Worm (Caenorhabditis elegans) whole organism, L4 larva: Measurements from ENCODE around the gene Y54G11A.4.

Experiments used
- F26F4.8 ChIP-seq: fragments of 200-800 bp; sonication (Bioruptor generic); conservative IDR thresholded peaks from 2 replicates; pipeline ENCODE4 v1.3.6; 2022; ENCODE audit warnings: missing genetic modification characterization, missing compliant biosample characterization
- F37D6.2 ChIP-seq: sonication (generic microtip); optimal IDR thresholded peaks from 2 replicates; lab custom pipeline; 2016; ENCODE audit warnings: mild to moderate bottlenecking, missing genetic modification characterization, missing compliant biosample characterization
- F49E8.2 ChIP-seq: sonication (generic microtip); optimal IDR thresholded peaks from 2 replicates; lab custom pipeline; 2016; ENCODE audit warnings: missing compliant biosample characterization, mild to moderate bottlenecking, missing genetic modification characterization, borderline replicate concordance
- R02D3.7 ChIP-seq: fragments of 150-350 bp; sonication (generic microtip); optimal IDR thresholded peaks from 3 replicates; lab custom pipeline; 2014; ENCODE audit warnings: missing biosample characterization, missing genetic modification characterization
- Y105C5A.15 ChIP-seq: fragments of 200-800 bp; sonication (Bioruptor generic); IDR thresholded peaks from 2 replicates; pipeline ENCODE4 v1.3.6; 2022; ENCODE audit warnings: missing genetic modification characterization, missing compliant biosample characterization
- Y48G9A.11 ChIP-seq: fragments of 200-800 bp; sonication (Bioruptor generic); IDR thresholded peaks from 2 replicates; pipeline ENCODE4 v1.3.6; 2022; ENCODE audit warnings: missing genetic modification reagents, missing genetic modification characterization, missing compliant biosample characterization
- Y75B8A.6 ChIP-seq: fragments of 200-800 bp; sonication (Bioruptor generic); IDR thresholded peaks from 2 replicates; pipeline ENCODE4 v1.3.6; 2022; ENCODE audit warnings: missing genetic modification reagents, missing genetic modification characterization, missing compliant biosample characterization
- ZK337.2 ChIP-seq: fragments of 200-800 bp; sonication (Bioruptor generic); IDR thresholded peaks from 2 replicates; pipeline ENCODE4 v1.3.6; 2022; ENCODE audit warnings: missing genetic modification reagents, missing genetic modification characterization, missing compliant biosample characterization
- ZK546.5 ChIP-seq, 2 experiments: sonication (generic microtip); optimal IDR thresholded peaks; 2 replicates each; lab custom pipeline; 2017; ENCODE audit warnings: missing biosample characterization in 2 of 2, missing genetic modification characterization in 2 of 2
- aha-1 ChIP-seq: fragments of 150-350 bp; peaks from one replicate; lab custom pipeline; 2014; ENCODE audit warnings: missing biosample characterization, missing genetic modification characterization
- ama-1 ChIP-seq: fragments of 150-350 bp; optimal IDR thresholded peaks from 2 replicates; lab custom pipeline; 2014; ENCODE audit warnings: inconsistent platforms, mixed read lengths
- ceh-44 ChIP-seq: fragments of 200-800 bp; sonication (Bioruptor generic); IDR thresholded peaks from 2 replicates; pipeline ENCODE4 v1.3.6; 2022; ENCODE audit warnings: missing genetic modification reagents, missing genetic modification characterization, missing compliant biosample characterization
- ctbp-1 ChIP-seq: fragments of 200-800 bp; sonication (Bioruptor generic); IDR thresholded peaks from 2 replicates; pipeline ENCODE4 v1.3.6; 2022; ENCODE audit warnings: missing genetic modification reagents, missing genetic modification characterization, missing compliant biosample characterization
- daf-16 ChIP-seq, 3 experiments: sonication (generic microtip); optimal IDR thresholded peaks; 2 replicates each; lab custom pipeline; 2016 to 2017; ENCODE audit warnings: missing genetic modification characterization in 3 of 3, missing genetic modification reagents in 3 of 3, mild to moderate bottlenecking in 2 of 3, missing compliant biosample characterization in 2 of 3, missing biosample characterization in 1 of 3, moderate library complexity in 1 of 3
- dmd-6 ChIP-seq: fragments of 200-800 bp; sonication (Bioruptor generic); IDR thresholded peaks from 2 replicates; pipeline ENCODE4 v1.3.6; 2022; ENCODE audit warnings: missing genetic modification reagents, missing genetic modification characterization, missing compliant biosample characterization
- duxl-1 ChIP-seq: sonication (generic microtip); optimal IDR thresholded peaks from 2 replicates; lab custom pipeline; 2016; ENCODE audit warnings: mild to moderate bottlenecking, missing genetic modification characterization, moderate library complexity, missing compliant biosample characterization; ENCODE audit not compliant: poor library complexity
- egl-43 ChIP-seq: fragments of 200-800 bp; sonication (Bioruptor generic); IDR thresholded peaks from 2 replicates; pipeline ENCODE4 v1.3.6; 2022; ENCODE audit warnings: missing genetic modification reagents, missing genetic modification characterization, missing compliant biosample characterization
- gei-8 ChIP-seq: fragments of 200-800 bp; sonication (Bioruptor generic); optimal IDR thresholded peaks from 2 replicates; lab custom pipeline; 2018; ENCODE audit warnings: mild to moderate bottlenecking, missing genetic modification characterization, missing compliant biosample characterization
- jun-1 ChIP-seq: fragments of 150-350 bp; optimal IDR thresholded peaks from 2 replicates; lab custom pipeline; 2014; ENCODE audit warnings: missing biosample characterization, missing genetic modification reagents, missing genetic modification characterization
- lin-13 ChIP-seq: fragments of 150-350 bp; optimal IDR thresholded peaks from 2 replicates; lab custom pipeline; 2014; ENCODE audit warnings: missing biosample characterization, missing genetic modification reagents, missing genetic modification characterization
- lin-15B ChIP-seq: fragments of 150-350 bp; sonication (generic microtip); optimal IDR thresholded peaks from 3 replicates; lab custom pipeline; 2014; ENCODE audit warnings: missing biosample characterization, missing genetic modification characterization
- lin-29 ChIP-seq: fragments of 200-800 bp; sonication (Bioruptor generic); IDR thresholded peaks from 2 replicates; pipeline ENCODE4 v1.3.6; 2022; ENCODE audit warnings: missing genetic modification reagents, missing genetic modification characterization, missing compliant biosample characterization
- mep-1 ChIP-seq: fragments of 150-350 bp; sonication (generic microtip); optimal IDR thresholded peaks from 3 replicates; lab custom pipeline; 2014; ENCODE audit warnings: missing biosample characterization, missing genetic modification characterization
- nhr-10 ChIP-seq: fragments of 150-350 bp; optimal IDR thresholded peaks from 2 replicates; lab custom pipeline; 2014; ENCODE audit warnings: missing biosample characterization, missing genetic modification characterization
- nhr-25 ChIP-seq: sonication (generic microtip); optimal IDR thresholded peaks from 2 replicates; lab custom pipeline; 2017; ENCODE audit warnings: missing genetic modification characterization, mild to moderate bottlenecking, missing compliant biosample characterization, antibody characterized with exemption, moderate library complexity, borderline replicate concordance; ENCODE audit not compliant: insufficient read depth
- nhr-28 ChIP-seq: fragments of 150-350 bp; optimal IDR thresholded peaks from 2 replicates; lab custom pipeline; 2014; ENCODE audit warnings: missing biosample characterization, missing genetic modification characterization
- nhr-42 ChIP-seq: fragments of 200-800 bp; sonication (Bioruptor generic); IDR thresholded peaks from 2 replicates; pipeline ENCODE4 v1.3.6; 2022; ENCODE audit warnings: missing genetic modification characterization, missing compliant biosample characterization
- nhr-6 ChIP-seq: fragments of 150-350 bp; optimal IDR thresholded peaks from 2 replicates; lab custom pipeline; 2014; ENCODE audit warnings: missing biosample characterization, missing genetic modification characterization
- nhr-77 ChIP-seq: fragments of 150-350 bp; optimal IDR thresholded peaks from 2 replicates; lab custom pipeline; 2014; ENCODE audit warnings: missing biosample characterization, missing genetic modification characterization
- pqm-1 ChIP-seq: sonication (generic microtip); optimal IDR thresholded peaks from 2 replicates; lab custom pipeline; 2017; ENCODE audit warnings: missing biosample characterization, missing genetic modification characterization
- snpc-1.2 ChIP-seq: fragments of 200-800 bp; sonication (Bioruptor generic); IDR thresholded peaks from 2 replicates; pipeline ENCODE4 v1.3.6; 2022; ENCODE audit warnings: missing genetic modification reagents, missing genetic modification characterization, missing compliant biosample characterization
- tra-1 ChIP-seq: fragments of 200-800 bp; sonication (Bioruptor generic); IDR thresholded peaks from 2 replicates; pipeline ENCODE4 v1.3.6; 2022; ENCODE audit warnings: missing genetic modification reagents, missing genetic modification characterization, missing compliant biosample characterization
- unc-62 ChIP-seq, 3 experiments: fragments of 150-350 bp in 1 of 3; sonication (generic microtip); optimal IDR thresholded peaks in 2 of 3; peaks in 1 of 3; 1 replicate in 1 of 3; 2 replicates in 2 of 3; lab custom pipeline; 2014 to 2017; ENCODE audit warnings: missing biosample characterization in 3 of 3, missing genetic modification characterization in 3 of 3, missing genetic modification reagents in 3 of 3, missing genotype in 1 of 3
- zip-2 ChIP-seq: fragments of 150-350 bp; optimal IDR thresholded peaks from 2 replicates; lab custom pipeline; 2014; ENCODE audit warnings: missing biosample characterization, missing genetic modification characterization
- ztf-11 ChIP-seq: fragments of 150-350 bp; optimal IDR thresholded peaks from 2 replicates; lab custom pipeline; 2014; ENCODE audit warnings: missing biosample characterization, missing genetic modification characterization

Gene Y54G11A.4

ce11 chrII:14287277-14287676 is 5.3 kb upstream of the Y54G11A.4 start, which contains the start of gene srh-41:
srh-41 (minus strand) TSS chrII:14287377.
- TF ChIP-seq lin-13 (GFP tag; lab: Kevin White, UChicago) (no peak), snpc-1.2 (GFP tag; lab: Robert Waterston, UW) (no peak), Y75B8A.6 (no peak), mep-1 (tag; lab: Kevin White, UChicago) (no peak), ZK546.5 (tag; optimal IDR thresholded peaks at IDR 0.05; lab: Kevin White, UChicago) (no peak), nhr-25 (no peak), nhr-10 (no peak), aha-1 (tag; lab: Kevin White, UChicago) (no peak), Y105C5A.15 (GFP tag; lab: Robert Waterston, UW) (no peak), F49E8.2 (tag; lab: Kevin White, UChicago) (no peak), lin-15B (tag; lab: Kevin White, UChicago) (no peak), R02D3.7 (tag; lab: Kevin White, UChicago) (no peak), Y48G9A.11 (GFP tag; lab: Robert Waterston, UW) (no peak), ztf-11 (tag; lab: Kevin White, UChicago) (no peak), jun-1 (no peak), duxl-1 (tag; lab: Kevin White, UChicago) (no peak), nhr-6 (tag; lab: Kevin White, UChicago) (no peak), ama-1 (lab: Kevin White, UChicago) (no peak), F37D6.2 (tag; lab: Kevin White, UChicago) (no peak)

ce11 chrII:14288968-14289367 is 3.7 kb upstream of the Y54G11A.4 start, which contains the start of gene srh-42:
srh-42 (minus strand) TSS chrII:14289068.
- TF ChIP-seq F26F4.8 (GFP tag; lab: Robert Waterston, UW) = no peak
- no peak for TF ChIP-seq ceh-44
- TF ChIP-seq ctbp-1 (GFP tag; lab: Robert Waterston, UW) = no peak
- TF ChIP-seq ZK546.5 (tag; optimal IDR thresholded peaks at IDR 0.05; lab: Kevin White, UChicago) = no peak
- TF ChIP-seq ZK337.2 (GFP tag; lab: Robert Waterston, UW) = no peak
- TF ChIP-seq lin-29 (GFP tag; lab: Robert Waterston, UW) = no peak
- TF ChIP-seq nhr-77 (tag; lab: Kevin White, UChicago) = no peak
- no peak for TF ChIP-seq gei-8 (GFP tag; lab: Kevin White, UChicago)
- no peak for TF ChIP-seq tra-1 (GFP tag; lab: Robert Waterston, UW)

DNA sequence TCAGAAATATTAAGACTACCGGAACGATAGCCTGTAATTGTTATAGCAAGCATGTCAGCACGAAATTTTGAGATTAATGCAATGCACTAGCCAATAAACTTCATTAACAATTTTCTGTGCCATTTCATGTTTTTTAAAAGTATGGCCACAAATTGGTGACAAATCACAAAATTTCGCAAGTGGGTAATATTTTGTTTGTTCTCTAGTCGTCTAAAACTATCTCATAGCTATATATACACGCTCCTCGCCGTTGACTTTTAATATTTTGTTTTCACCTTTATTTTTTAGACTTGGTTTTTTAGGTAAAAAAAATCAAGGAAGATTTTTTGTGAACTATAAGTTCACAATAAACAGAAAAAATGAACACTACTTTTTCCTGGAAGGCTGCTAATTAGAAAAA is 1.8 kb upstream of the Y54G11A.4 start:
- peak; percentile 31; the same call in 1 of the 2 replicates for TF ChIP-seq dmd-6 (GFP tag; lab: Robert Waterston, UW)
- no peak for TF ChIP-seq F49E8.2 (tag; lab: Kevin White, UChicago)
- peak; percentile 57 for TF ChIP-seq nhr-28 (tag; lab: Kevin White, UChicago)
- no peak for TF ChIP-seq daf-16 (GFP tag; optimal IDR thresholded peaks at IDR 0.05; lab: Kevin White, UChicago)
- TF ChIP-seq daf-16 (tag; optimal IDR thresholded peaks at IDR 0.05; lab: Kevin White, UChicago) = peak; percentile 83
- peak; percentile 8 for TF ChIP-seq pqm-1 (tag; lab: Kevin White, UChicago)
- no peak for TF ChIP-seq zip-2

ce11 chrII:14291854-14292253 is 765 bp upstream of the Y54G11A.4 start:
- 0 out of 2 replicates have a peak, but pooled peaks have one; percentile 36 for TF ChIP-seq nhr-42 (GFP tag; lab: Robert Waterston, UW)

DNA sequence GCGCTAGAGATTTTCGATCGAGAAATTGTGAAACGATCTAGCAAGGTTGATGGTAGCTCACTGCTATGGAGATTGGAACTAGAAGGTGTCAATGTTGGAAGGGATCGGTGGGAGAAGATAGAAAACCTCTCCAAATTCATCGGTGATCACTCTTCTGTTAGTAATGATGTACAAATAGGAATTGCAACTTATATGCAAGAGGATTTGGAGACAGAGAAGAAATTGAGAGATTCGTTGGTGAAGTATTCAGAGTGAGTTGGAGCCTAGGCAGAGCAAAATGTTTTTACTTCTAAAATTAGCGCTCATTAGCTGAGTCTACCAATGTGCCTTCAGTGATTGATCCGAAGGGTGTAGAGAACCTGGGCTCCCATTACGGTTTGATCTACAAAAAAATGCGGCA is 1.8 kb downstream of the Y54G11A.4 start:
- TF ChIP-seq egl-43 (GFP tag; lab: Robert Waterston, UW) (no peak), unc-62 (GFP tag; optimal IDR thresholded peaks at IDR 0.05 in 1 of 2; lab: Kevin White, UChicago) (peak in 1 of 2 experiments; percentile 79), unc-62 (tag; optimal IDR thresholded peaks at IDR 0.05; lab: Kevin White, UChicago) (no peak)
- TF ChIP-seq, all 104 proteins: peak for 1
